Worm (Caenorhabditis elegans) whole organism, young adult: ENCODE measurements around the gene emb-30.

Experiments
- B0035.1 ChIP-seq: sonication (generic microtip); optimal IDR thresholded peaks from 2 replicates; lab custom pipeline; 2016; ENCODE audit warnings: missing genetic modification characterization, mild to moderate bottlenecking, missing compliant biosample characterization, missing genotype, missing genetic modification reagents
- B0261.1 ChIP-seq: sonication (generic microtip); optimal IDR thresholded peaks from 2 replicates; lab custom pipeline; 2016; ENCODE audit warnings: mild to moderate bottlenecking, missing genetic modification characterization, moderate library complexity, missing compliant biosample characterization
- B0336.3 ChIP-seq: fragments of 200-800 bp; sonication (Bioruptor generic); IDR thresholded peaks from 2 replicates; pipeline ENCODE4 v1.3.6; 2022; ENCODE audit warnings: missing genetic modification characterization, missing compliant biosample characterization
- C06A6.2 ChIP-seq: fragments of 200-800 bp; sonication (Bioruptor generic); conservative IDR thresholded peaks from 2 replicates; pipeline ENCODE4 v1.3.6; 2022; ENCODE audit warnings: missing genetic modification characterization, missing compliant biosample characterization
- F10E7.11 ChIP-seq: sonication (generic microtip); optimal IDR thresholded peaks from 2 replicates; lab custom pipeline; 2017; ENCODE audit warnings: mild to moderate bottlenecking, missing genetic modification characterization, moderate library complexity, missing compliant biosample characterization
- F22D6.2 ChIP-seq: sonication (generic microtip); optimal IDR thresholded peaks from 2 replicates; lab custom pipeline; 2016; ENCODE audit warnings: mild to moderate bottlenecking, missing genetic modification characterization, missing compliant biosample characterization
- F23B12.7 ChIP-seq: sonication (generic microtip); optimal IDR thresholded peaks from 2 replicates; lab custom pipeline; 2017; ENCODE audit warnings: missing genetic modification characterization, mild to moderate bottlenecking, missing compliant biosample characterization, antibody characterized with exemption, moderate library complexity; ENCODE audit not compliant: insufficient read depth
- F33H1.4 ChIP-seq: fragments of 200-800 bp; sonication (Bioruptor generic); IDR thresholded peaks from 2 replicates; pipeline ENCODE4 v1.3.6; 2022; ENCODE audit warnings: missing genetic modification reagents, missing genetic modification characterization, missing compliant biosample characterization
- F57A8.1 ChIP-seq: fragments of 200-800 bp; sonication (Bioruptor generic); optimal IDR thresholded peaks from 2 replicates; lab custom pipeline; 2018; ENCODE audit warnings: mild to moderate bottlenecking, missing genetic modification characterization, moderate library complexity, missing compliant biosample characterization
- K12H6.12 ChIP-seq: fragments of 200-800 bp; sonication (Bioruptor generic); optimal IDR thresholded peaks from 2 replicates; lab custom pipeline; 2018; ENCODE audit warnings: mild to moderate bottlenecking, missing genetic modification characterization, missing compliant biosample characterization
- T07F8.4 ChIP-seq: sonication (generic microtip); optimal IDR thresholded peaks from 2 replicates; lab custom pipeline; 2016; ENCODE audit warnings: mild to moderate bottlenecking, missing genetic modification characterization, moderate library complexity, missing compliant biosample characterization
- T26A5.8 ChIP-seq: sonication (generic microtip); optimal IDR thresholded peaks from 2 replicates; lab custom pipeline; 2016; ENCODE audit warnings: missing genetic modification characterization, missing compliant biosample characterization
- Y56A3A.18 ChIP-seq: fragments of 200-800 bp; sonication (Bioruptor generic); IDR thresholded peaks from 2 replicates; pipeline ENCODE4 v1.3.6; 2022; ENCODE audit warnings: missing genetic modification reagents, missing genetic modification characterization, missing compliant biosample characterization
- Y95B8A.8 ChIP-seq: fragments of 200-800 bp; sonication (Bioruptor generic); IDR thresholded peaks from 2 replicates; pipeline ENCODE4 v1.3.6; 2022; ENCODE audit warnings: missing genetic modification reagents, missing genetic modification characterization, missing compliant biosample characterization
- ZK185.1 ChIP-seq: sonication (generic microtip); optimal IDR thresholded peaks from 2 replicates; lab custom pipeline; 2016; ENCODE audit warnings: mild to moderate bottlenecking, missing genetic modification characterization, missing compliant biosample characterization; ENCODE audit not compliant: poor library complexity, severe bottlenecking
- akir-1 ChIP-seq: fragments of 200-800 bp; sonication (Bioruptor generic); optimal IDR thresholded peaks from 2 replicates; lab custom pipeline; 2018; ENCODE audit warnings: mild to moderate bottlenecking, missing genetic modification characterization, moderate library complexity, missing compliant biosample characterization
- aptf-2 ChIP-seq: fragments of 200-800 bp; sonication (Bioruptor generic); conservative IDR thresholded peaks from 2 replicates; pipeline ENCODE4 v1.3.6; 2022; ENCODE audit warnings: missing genetic modification reagents, missing genetic modification characterization, missing compliant biosample characterization
- atf-7 ChIP-seq: sonication (generic microtip); optimal IDR thresholded peaks from 2 replicates; lab custom pipeline; 2017; ENCODE audit warnings: mild to moderate bottlenecking, missing genetic modification characterization, missing compliant biosample characterization
- attf-3 ChIP-seq: fragments of 200-800 bp; sonication (Bioruptor generic); conservative IDR thresholded peaks from 2 replicates; pipeline ENCODE4 v1.3.6; 2022; ENCODE audit warnings: missing genetic modification reagents, missing genetic modification characterization, missing compliant biosample characterization
- bed-2 ChIP-seq: fragments of 200-800 bp; sonication (Bioruptor generic); IDR thresholded peaks from 2 replicates; pipeline ENCODE4 v1.3.6; 2022; ENCODE audit warnings: missing genetic modification reagents, missing genetic modification characterization, missing compliant biosample characterization
- ceh-27 ChIP-seq: fragments of 200-800 bp; sonication (Bioruptor generic); optimal IDR thresholded peaks from 2 replicates; lab custom pipeline; 2018; ENCODE audit warnings: mild to moderate bottlenecking, missing genetic modification characterization, moderate library complexity, missing compliant biosample characterization
- chd-7 ChIP-seq: sonication (generic microtip); optimal IDR thresholded peaks from 2 replicates; lab custom pipeline; 2016; ENCODE audit warnings: mild to moderate bottlenecking, missing genetic modification characterization, moderate library complexity, missing compliant biosample characterization
- dox-1 ChIP-seq: fragments of 200-800 bp; sonication (Bioruptor generic); IDR thresholded peaks from 2 replicates; pipeline ENCODE4 v1.3.6; 2022; ENCODE audit warnings: missing genetic modification reagents, missing genetic modification characterization, missing compliant biosample characterization
- him-1 ChIP-seq: sonication (generic microtip); optimal IDR thresholded peaks from 2 replicates; lab custom pipeline; 2016; ENCODE audit warnings: missing genotype, missing genetic modification reagents, missing genetic modification characterization, missing compliant biosample characterization
- hlh-12 ChIP-seq: sonication (generic microtip); optimal IDR thresholded peaks from 2 replicates; lab custom pipeline; 2016; ENCODE audit warnings: missing genetic modification characterization, missing compliant biosample characterization
- hmg-1.2 ChIP-seq: fragments of 200-800 bp; sonication (Bioruptor generic); IDR thresholded peaks from 2 replicates; pipeline ENCODE4 v1.3.6; 2022; ENCODE audit warnings: missing genetic modification reagents, missing genetic modification characterization, missing compliant biosample characterization
- hmg-20 ChIP-seq: fragments of 200-800 bp; sonication (Bioruptor generic); IDR thresholded peaks from 2 replicates; pipeline ENCODE4 v1.3.6; 2022; ENCODE audit warnings: missing genetic modification reagents, missing genetic modification characterization, missing compliant biosample characterization
- lag-1 ChIP-seq: fragments of 200-800 bp; sonication (Bioruptor generic); IDR thresholded peaks from 2 replicates; pipeline ENCODE4 v1.3.6; 2022; ENCODE audit warnings: missing genetic modification reagents, missing genetic modification characterization, missing compliant biosample characterization
- madf-6 ChIP-seq: fragments of 200-800 bp; sonication (Bioruptor generic); IDR thresholded peaks from 2 replicates; pipeline ENCODE4 v1.3.6; 2022; ENCODE audit warnings: missing genetic modification reagents, missing genetic modification characterization, missing compliant biosample characterization
- madf-8 ChIP-seq: fragments of 200-800 bp; sonication (Bioruptor generic); conservative IDR thresholded peaks from 2 replicates; pipeline ENCODE4 v1.3.6; 2022; ENCODE audit warnings: missing genetic modification reagents, missing genetic modification characterization, missing compliant biosample characterization
- mel-28 ChIP-seq: sonication (generic microtip); optimal IDR thresholded peaks from 2 replicates; lab custom pipeline; 2016; ENCODE audit warnings: borderline replicate concordance, mild to moderate bottlenecking, missing genetic modification characterization, missing compliant biosample characterization
- nhr-179 ChIP-seq: sonication (generic microtip); optimal IDR thresholded peaks from 2 replicates; lab custom pipeline; 2016; ENCODE audit warnings: mild to moderate bottlenecking, missing genetic modification characterization, missing compliant biosample characterization
- pha-4 ChIP-seq: fragments of 150-350 bp; sonication (generic microtip); optimal IDR thresholded peaks from 2 replicates; lab custom pipeline; 2014; ENCODE audit warnings: missing biosample characterization, missing genetic modification reagents, missing genetic modification characterization
- rec-8 ChIP-seq, 2 experiments: sonication (generic microtip); optimal IDR thresholded peaks; 2 replicates each; lab custom pipeline; 2016; ENCODE audit warnings: mild to moderate bottlenecking in 2 of 2, missing genetic modification characterization in 2 of 2, missing genetic modification reagents in 2 of 2, missing genotype in 2 of 2, missing biosample characterization in 1 of 2, missing compliant biosample characterization in 1 of 2, moderate library complexity in 1 of 2
- rpc-1 ChIP-seq, 2 experiments: fragments of 150-350 bp in 1 of 2; sonication (generic microtip) in 1 of 2; optimal IDR thresholded peaks; 2 replicates each; lab custom pipeline; 2014 to 2018; ENCODE audit warnings: missing biosample characterization in 1 of 2, missing genetic modification characterization in 1 of 2, missing genetic modification reagents in 1 of 2, missing genotype in 1 of 2
- sea-2 ChIP-seq: fragments of 200-800 bp; sonication (Bioruptor generic); IDR thresholded peaks from 2 replicates; pipeline ENCODE4 v1.3.6; 2022; ENCODE audit warnings: missing genetic modification characterization, missing compliant biosample characterization
- snpc-1.1 ChIP-seq: sonication (generic microtip); optimal IDR thresholded peaks from 2 replicates; lab custom pipeline; 2017; ENCODE audit warnings: missing genetic modification characterization, mild to moderate bottlenecking, missing compliant biosample characterization, antibody characterized with exemption, moderate library complexity, missing genotype, missing genetic modification reagents; ENCODE audit not compliant: insufficient read depth
- snpc-4 ChIP-seq, 5 experiments: fragments of 150-350 bp in 1 of 5; sonication (generic microtip) in 4 of 5; optimal IDR thresholded peaks; 2 replicates each; lab custom pipeline; 2014 to 2018; ENCODE audit warnings: missing genetic modification characterization in 5 of 5, missing biosample characterization in 3 of 5, antibody characterized with exemption in 2 of 5, mild to moderate bottlenecking in 2 of 5, missing compliant biosample characterization in 2 of 5, missing genotype in 2 of 5, moderate library complexity in 2 of 5, missing genetic modification reagents in 1 of 5
- somi-1 ChIP-seq: fragments of 200-800 bp; sonication (Bioruptor generic); optimal IDR thresholded peaks from 2 replicates; lab custom pipeline; 2018; ENCODE audit warnings: mild to moderate bottlenecking, missing genetic modification characterization, missing compliant biosample characterization
- sptf-2 ChIP-seq: fragments of 200-800 bp; sonication (Bioruptor generic); optimal IDR thresholded peaks from 2 replicates; lab custom pipeline; 2018; ENCODE audit warnings: mild to moderate bottlenecking, missing genetic modification characterization, missing compliant biosample characterization
- tbx-9 ChIP-seq: sonication (generic microtip); optimal IDR thresholded peaks from 2 replicates; lab custom pipeline; 2016; ENCODE audit warnings: borderline replicate concordance, missing genetic modification characterization, inconsistent platforms, missing compliant biosample characterization
- unc-130 ChIP-seq: sonication (generic microtip); optimal IDR thresholded peaks from 2 replicates; lab custom pipeline; 2016; ENCODE audit warnings: missing genetic modification reagents, missing genetic modification characterization, missing compliant biosample characterization
- unc-62 ChIP-seq: fragments of 150-350 bp; optimal IDR thresholded peaks from 2 replicates; lab custom pipeline; 2014; ENCODE audit warnings: missing biosample characterization, missing genetic modification reagents, missing genetic modification characterization

Gene emb-30

ce11 chrIII:9465424-9465823 is 24.2 kb upstream of the emb-30 start, which contains the start of gene B0464.9 (continued):
- peak in 1 of 2 experiments; percentile 29 for TF ChIP-seq rec-8 (tag; optimal IDR thresholded peaks at IDR 0.05; lab: Kevin White, UChicago)
- TF ChIP-seq F22D6.2 (tag; lab: Kevin White, UChicago): peak; percentile 21
- no peak for TF ChIP-seq nhr-179 (tag; lab: Kevin White, UChicago)
- no peak for TF ChIP-seq T07F8.4 (tag; lab: Kevin White, UChicago)
- TF ChIP-seq, all 124 proteins: peak for 18

- no peak for TF ChIP-seq hmg-20 (GFP tag; lab: Robert Waterston, UW)
- no peak for TF ChIP-seq atf-7 (tag; lab: Kevin White, UChicago)
- no peak for TF ChIP-seq pha-4 (tag; lab: Kevin White, UChicago)
- TF ChIP-seq hmg-1.2 (GFP tag; lab: Robert Waterston, UW): no peak
- TF ChIP-seq mel-28 (tag; lab: Kevin White, UChicago): peak; percentile 52
- TF ChIP-seq F10E7.11 (tag; lab: Kevin White, UChicago): no peak
- TF ChIP-seq rpc-1 (optimal IDR thresholded peaks at IDR 0.05; lab: Kevin White, UChicago): no peak
- no peak for TF ChIP-seq rpc-1 (tag; optimal IDR thresholded peaks at IDR 0.05; lab: Kevin White, UChicago)
- TF ChIP-seq unc-130 (GFP tag; lab: Kevin White, UChicago): peak; percentile 27
- TF ChIP-seq B0261.1 (tag; lab: Kevin White, UChicago): no peak
- TF ChIP-seq nhr-179 (tag; lab: Kevin White, UChicago): no peak
- TF ChIP-seq lag-1 (GFP tag; lab: Robert Waterston, UW): no peak
- TF ChIP-seq him-1: peak; percentile 33
- no peak for TF ChIP-seq K12H6.12 (tag; lab: Kevin White, UChicago)
- TF ChIP-seq akir-1 (GFP tag; lab: Kevin White, UChicago): no peak
- peak; percentile 43 for TF ChIP-seq tbx-9 (tag; lab: Kevin White, UChicago)
- no peak for TF ChIP-seq snpc-4 (GFP tag; optimal IDR thresholded peaks at IDR 0.05; lab: Kevin White, UChicago)
- TF ChIP-seq snpc-4 (tag; optimal IDR thresholded peaks at IDR 0.05; lab: Kevin White, UChicago): peak in 1 of 4 experiments; percentile 40
- no peak for TF ChIP-seq madf-8 (GFP tag; lab: Robert Waterston, UW)
- TF ChIP-seq T26A5.8 (tag; lab: Kevin White, UChicago): no peak
- no peak for TF ChIP-seq ZK185.1 (tag; lab: Kevin White, UChicago)
- peak; percentile 41; the same call in 1 of the 2 replicates for TF ChIP-seq madf-6 (GFP tag; lab: Robert Waterston, UW)
- no peak for TF ChIP-seq F23B12.7 (tag; lab: Kevin White, UChicago)
- TF ChIP-seq B0336.3 (GFP tag; lab: Robert Waterston, UW): peak; percentile 89
- peak; percentile 20 for TF ChIP-seq B0035.1 (tag; lab: Kevin White, UChicago)
- no peak for TF ChIP-seq unc-62 (GFP tag; lab: Kevin White, UChicago)
- TF ChIP-seq bed-2 (GFP tag; lab: Robert Waterston, UW): no peak
- no peak for TF ChIP-seq aptf-2 (GFP tag; lab: Robert Waterston, UW)
- TF ChIP-seq F57A8.1: no peak
- TF ChIP-seq Y95B8A.8 (GFP tag; lab: Robert Waterston, UW): peak; percentile 75
- TF ChIP-seq Y56A3A.18 (GFP tag; lab: Robert Waterston, UW): no peak
- no peak for TF ChIP-seq F33H1.4 (GFP tag; lab: Robert Waterston, UW)
- TF ChIP-seq chd-7 (tag; lab: Kevin White, UChicago): no peak
- TF ChIP-seq C06A6.2: no peak
- no peak for TF ChIP-seq sptf-2
- TF ChIP-seq dox-1 (GFP tag; lab: Robert Waterston, UW): no peak; the same call in 1 of the 2 replicates
- no peak for TF ChIP-seq somi-1 (GFP tag; lab: Kevin White, UChicago)
- no peak for TF ChIP-seq sea-2 (GFP tag; lab: Robert Waterston, UW)
- TF ChIP-seq attf-3 (GFP tag; lab: Robert Waterston, UW): no peak
- TF ChIP-seq hlh-12 (tag; lab: Kevin White, UChicago): no peak
- no peak for TF ChIP-seq ceh-27 (GFP tag; lab: Kevin White, UChicago)
- TF ChIP-seq snpc-1.1: peak; percentile 33
Observed at ce11 chrIII:9462785-9463467, 21.7 kb upstream of the emb-30 start.
